Fruit fly (Drosophila melanogaster) whole organism, adult: ENCODE data around the gene CG32437.

ENCODE experiments used
- CG1620 ChIP-seq: fragments of 200-800 bp; sonication (Bioruptor generic); optimal IDR thresholded peaks from 2 replicates; lab custom pipeline; 2016; ENCODE audit warnings: missing biosample characterization, missing genetic modification characterization
- Crg-1 ChIP-seq: fragments of 200-800 bp; sonication (Bioruptor generic); optimal IDR thresholded peaks from 2 replicates; lab custom pipeline; 2016; ENCODE audit warnings: missing biosample characterization, missing genetic modification characterization
- Hr96 ChIP-seq: fragments of 200-800 bp; sonication (Bioruptor generic); optimal IDR thresholded peaks from 2 replicates; lab custom pipeline; 2016; ENCODE audit warnings: missing biosample characterization, missing genetic modification characterization

dm6 chr3L:21363926-21364537 is 6.5 kb downstream of the CG32437 start:
- TF ChIP-seq CG1620 (GFP tag; lab: Kevin White, UChicago) (no peak), Crg-1 (GFP tag; lab: Kevin White, UChicago) (no peak), Hr96 (GFP tag; lab: Kevin White, UChicago) (no peak)
